Worm (Caenorhabditis elegans): ENCODE data around the gene T09D3.8.
A peak's percentile ranks its signal among the peaks of the same experiment; 100 is the strongest.

Gene T09D3.8

DNA sequence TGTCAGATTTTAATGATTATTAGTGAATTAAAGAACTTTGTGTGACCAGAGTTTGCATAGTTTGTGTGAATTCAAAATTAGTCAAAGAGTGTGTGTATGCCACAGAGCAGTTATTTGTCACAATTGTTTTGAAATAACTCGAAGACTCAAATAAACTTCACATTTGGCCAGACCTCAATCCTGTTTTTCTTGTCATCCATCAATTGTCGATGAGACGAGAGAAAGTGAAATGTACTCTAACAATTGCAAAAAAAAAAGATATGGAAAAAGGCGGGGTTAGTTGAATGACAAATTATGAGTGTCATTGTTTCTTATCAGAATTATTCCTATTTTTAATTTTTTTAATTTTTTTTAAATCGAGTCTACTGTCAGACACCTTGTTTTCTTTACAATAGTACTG is at the start of gene T09D3.8:
Gene T09D3.8, plus strand, starts transcription at position 301 of the 400 bp plus-strand sequence.
- no peak for TF ChIP-seq akir-1 (GFP tag; optimal IDR thresholded peaks at IDR 0.05)
- TF ChIP-seq madf-3 (GFP tag; IDR thresholded peaks at IDR 0.05) = no peak
- TF ChIP-seq let-526 (GFP tag; IDR thresholded peaks at IDR 0.05) = no peak
- no peak for TF ChIP-seq ama-1 (optimal IDR thresholded peaks at IDR 0.05)
- TF ChIP-seq ama-1 (GFP tag; optimal IDR thresholded peaks at IDR 0.05) = no peak
- no peak for TF ChIP-seq hlh-12 (tag; optimal IDR thresholded peaks at IDR 0.05)
- no peak for TF ChIP-seq ztf-18 (tag; optimal IDR thresholded peaks at IDR 0.05)
- TF ChIP-seq ztf-22 (GFP tag; optimal IDR thresholded peaks at IDR 0.05) = no peak
- no peak for TF ChIP-seq B0261.1 (tag; optimal IDR thresholded peaks at IDR 0.05)

DNA sequence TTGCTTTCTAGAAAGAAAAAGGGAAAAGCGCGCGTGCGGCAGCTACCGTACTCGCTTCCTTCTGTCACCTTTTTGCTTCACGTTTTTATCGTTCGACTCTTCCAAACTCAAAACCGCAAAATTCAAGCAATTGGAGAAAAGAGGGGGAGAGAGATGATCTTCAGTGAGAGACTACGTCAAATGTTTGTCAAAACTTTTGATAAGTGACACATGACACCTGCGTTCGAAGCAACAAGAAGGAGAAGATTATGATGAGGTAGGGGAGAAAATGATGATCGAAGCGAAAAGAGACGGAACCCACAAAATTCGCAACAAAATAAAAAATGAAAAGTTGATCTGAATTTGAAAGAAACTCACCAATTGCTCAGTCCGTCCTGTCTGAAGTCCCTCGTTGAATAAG is 46.6 kb upstream of the T09D3.8 start:
- no peak for TF ChIP-seq bed-1 (GFP tag; IDR thresholded peaks at IDR 0.05)
- TF ChIP-seq efl-1 (GFP tag; optimal IDR thresholded peaks at IDR 0.05) = no peak
- TF ChIP-seq ceh-100 (GFP tag; IDR thresholded peaks at IDR 0.05) = no peak
- no peak for TF ChIP-seq attf-6 (GFP tag; IDR thresholded peaks at IDR 0.05)
- no peak for TF ChIP-seq ztf-18 (tag; optimal IDR thresholded peaks at IDR 0.05)
- no peak for TF ChIP-seq ceh-27 (GFP tag; optimal IDR thresholded peaks at IDR 0.05)
- no peak for TF ChIP-seq F33H1.4 (GFP tag; IDR thresholded peaks at IDR 0.05)
- TF ChIP-seq pbrm-1 (GFP tag; IDR thresholded peaks at IDR 0.05) = no peak
- no peak for TF ChIP-seq mxl-1 (tag; optimal IDR thresholded peaks at IDR 0.05)
- TF ChIP-seq C17E4.6 (GFP tag; IDR thresholded peaks at IDR 0.05) = no peak
- no peak for TF ChIP-seq nfyb-1 (GFP tag; IDR thresholded peaks at IDR 0.05)
- TF ChIP-seq K11D2.4 (GFP tag; IDR thresholded peaks at IDR 0.05) = no peak

DNA sequence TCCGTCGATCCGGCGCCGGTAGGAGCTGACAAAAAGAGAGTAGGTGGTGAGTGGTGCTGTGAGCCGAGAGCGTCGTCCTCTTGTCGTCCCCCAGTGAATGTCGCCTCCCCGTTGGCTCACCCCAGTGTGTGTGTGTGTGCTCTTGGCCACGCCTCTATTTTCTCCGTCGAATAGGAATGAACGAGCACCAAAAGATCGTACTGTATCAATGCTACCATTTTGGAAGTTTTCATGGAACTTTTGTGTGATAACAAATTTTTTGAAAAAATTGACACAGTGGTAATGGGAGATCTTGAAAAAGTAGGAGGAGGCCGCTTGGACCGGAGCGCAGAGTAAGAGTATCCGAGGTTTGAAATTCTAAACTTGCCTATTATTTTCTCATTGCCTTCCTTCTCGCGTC is 45.5 kb upstream of the T09D3.8 start, which contains the start of gene ceh-34:
Gene ceh-34, minus strand, starts transcription at position 101 of the 400 bp plus-strand sequence.
- TF ChIP-seq zfh-2 (GFP tag; conservative IDR thresholded peaks at IDR 0.05) = peak; percentile 48; the same call in 1 of the 2 replicates
- TF ChIP-seq tbx-9 (tag; optimal IDR thresholded peaks at IDR 0.05; ENCODE audit: borderline replicate concordance) = no peak

DNA sequence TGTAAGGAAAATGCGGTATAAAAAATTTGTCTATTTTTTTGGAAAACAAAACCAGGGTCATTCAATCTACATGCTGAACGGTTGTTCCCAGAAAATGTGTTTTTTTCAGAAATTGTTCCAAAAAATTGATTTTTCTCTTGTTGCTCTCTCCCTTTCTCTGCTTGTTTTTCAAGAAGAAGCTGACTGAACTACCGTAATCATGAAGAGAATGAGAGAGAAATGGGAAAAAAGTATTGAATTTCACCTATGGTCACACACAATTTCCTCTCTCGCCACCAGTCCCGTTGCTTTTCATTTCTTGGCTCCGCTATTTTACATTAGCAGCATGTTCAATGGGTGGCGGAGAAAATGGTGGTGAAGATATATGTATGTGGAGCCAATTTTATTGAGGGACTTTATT is 42.1 kb upstream of the T09D3.8 start:
- no peak for TF ChIP-seq chd-7 (tag; optimal IDR thresholded peaks at IDR 0.05)
- TF ChIP-seq attf-5 (GFP tag; optimal IDR thresholded peaks at IDR 0.05) = no peak
- no peak for TF ChIP-seq ztf-18 (tag; optimal IDR thresholded peaks at IDR 0.05)
- no peak for TF ChIP-seq nhr-120 (GFP tag; IDR thresholded peaks at IDR 0.05)
- TF ChIP-seq xnd-1 (tag; optimal IDR thresholded peaks at IDR 0.05) = no peak
- no peak for TF ChIP-seq him-1 (tag; optimal IDR thresholded peaks at IDR 0.05)
- TF ChIP-seq ccch-3 (GFP tag; optimal IDR thresholded peaks at IDR 0.05) = no peak
- TF ChIP-seq Y67H2A.10 (GFP tag; conservative IDR thresholded peaks at IDR 0.05) = no peak
- TF ChIP-seq F55B11.4 (tag; optimal IDR thresholded peaks at IDR 0.05; ENCODE audit: borderline replicate concordance, insufficient read depth) = no peak
- no peak for TF ChIP-seq mxl-1 (tag; optimal IDR thresholded peaks at IDR 0.05)
- TF ChIP-seq snpc-1.1 (tag; optimal IDR thresholded peaks at IDR 0.05; ENCODE audit: insufficient read depth) = no peak
- no peak for TF ChIP-seq ztf-26 (tag; optimal IDR thresholded peaks at IDR 0.05)
- no peak for TF ChIP-seq ceh-27 (GFP tag; optimal IDR thresholded peaks at IDR 0.05)
- no peak for TF ChIP-seq ceh-100 (GFP tag; IDR thresholded peaks at IDR 0.05)
- TF ChIP-seq Y79H2A.3 (GFP tag; conservative IDR thresholded peaks at IDR 0.05) = no peak
- TF ChIP-seq nhr-27 (tag; optimal IDR thresholded peaks at IDR 0.05) = no peak
- no peak for TF ChIP-seq die-1 (tag; optimal IDR thresholded peaks at IDR 0.05)
- no peak for TF ChIP-seq ztf-22 (GFP tag; optimal IDR thresholded peaks at IDR 0.05)

All from whole organism, young adult.